Worm (Caenorhabditis elegans) whole organism, L4/young adult: Measurements from ENCODE around the gene rpl-23.

ENCODE experiments used
- W03F9.2 ChIP-seq: fragments of 150-350 bp; optimal IDR thresholded peaks from 2 replicates; lab custom pipeline; 2014; ENCODE audit warnings: missing biosample characterization, missing genetic modification characterization
- dao-5 ChIP-seq: sonication (generic microtip); optimal IDR thresholded peaks from 2 replicates; lab custom pipeline; 2016; ENCODE audit warnings: missing genotype, missing genetic modification characterization, moderate library complexity, missing compliant biosample characterization
- him-1 ChIP-seq: sonication (generic microtip); optimal IDR thresholded peaks from 2 replicates; lab custom pipeline; 2016; ENCODE audit warnings: missing genotype, missing genetic modification reagents, missing genetic modification characterization, missing compliant biosample characterization

The rpl-23 gene

ce11 chrIII:5714230-5714983 lies 8.5 kb upstream of the rpl-23 start, which contains the start of gene arf-1:
TSS of gene arf-1 (plus strand) at chrIII:5714886.
- TF ChIP-seq W03F9.2 (no peak), him-1 (no peak), dao-5 (tag; lab: Kevin White, UChicago) (no peak)

- TF ChIP-seq W03F9.2 (no peak), dao-5 (tag; lab: Kevin White, UChicago) (no peak), him-1 (no peak)
Observed at ce11 chrIII:5711881-5712643, 6.1 kb upstream of the rpl-23 start.

- TF ChIP-seq him-1 = no peak
- no peak for TF ChIP-seq W03F9.2
- TF ChIP-seq dao-5 (tag; lab: Kevin White, UChicago) = no peak
Observed at ce11 chrIII:5711242-5711641, 5.3 kb upstream of the rpl-23 start, which contains the start of gene rbm-26. TSS of gene rbm-26 (plus strand) at chrIII:5711542.

- TF ChIP-seq him-1 = no peak
- no peak for TF ChIP-seq dao-5 (tag; lab: Kevin White, UChicago)
- TF ChIP-seq W03F9.2 = no peak
Observed at ce11 chrIII:5710676-5711075, 4.7 kb upstream of the rpl-23 start.

ce11 chrIII:5710045-5710444 lies 4.1 kb upstream of the rpl-23 start, which contains the start of gene B0336.12:
TSS of gene B0336.12 (minus strand) at chrIII:5710145.
- TF ChIP-seq dao-5 (tag; lab: Kevin White, UChicago) (no peak), W03F9.2 (no peak), him-1 (no peak)

- TF ChIP-seq him-1 (no peak), W03F9.2 (no peak), dao-5 (tag; lab: Kevin White, UChicago) (no peak)
Observed at ce11 chrIII:5709224-5709623, 3.3 kb upstream of the rpl-23 start, which contains the start of gene hpo-28. TSS of gene hpo-28 (minus strand) at chrIII:5709324.

ce11 chrIII:5708024-5708423 lies 2.1 kb upstream of the rpl-23 start:
- TF ChIP-seq W03F9.2 (no peak), dao-5 (tag; lab: Kevin White, UChicago) (no peak), him-1 (no peak)

- TF ChIP-seq dao-5 (tag; lab: Kevin White, UChicago) = no peak
- no peak for TF ChIP-seq W03F9.2
- TF ChIP-seq him-1 = no peak
Observed at ce11 chrIII:5707546-5707945, 1.6 kb upstream of the rpl-23 start.

- TF ChIP-seq him-1 = no peak
- no peak for TF ChIP-seq W03F9.2
- TF ChIP-seq dao-5 (tag; lab: Kevin White, UChicago) = no peak
Observed at ce11 chrIII:5705228-5705888, 569 bp downstream of the rpl-23 start, which contains the start of gene swp-1. TSS of gene swp-1 (minus strand) at chrIII:5705525.

- TF ChIP-seq him-1 (no peak), dao-5 (tag; lab: Kevin White, UChicago) (no peak), W03F9.2 (no peak)
Observed at ce11 chrIII:5701491-5701890, 4.4 kb downstream of the rpl-23 start.

- TF ChIP-seq W03F9.2 = peak; percentile 73
- TF ChIP-seq dao-5 (tag; lab: Kevin White, UChicago) = no peak
Observed at ce11 chrIII:5697963-5698730, 7.8 kb downstream of the rpl-23 start, which contains the start of the genes lgg-3 and rgs-5. TSS of gene lgg-3 (minus strand) at chrIII:5698013. TSS of gene rgs-5 (plus strand) at chrIII:5698555.

- no peak for TF ChIP-seq W03F9.2
- TF ChIP-seq him-1 = no peak
- no peak for TF ChIP-seq dao-5 (tag; lab: Kevin White, UChicago)
Observed at ce11 chrIII:5697266-5697665, 8.7 kb downstream of the rpl-23 start, which contains the start of gene B0336.7. TSS of gene B0336.7 (minus strand) at chrIII:5697366.

ce11 chrIII:5693736-5694135 lies 12.2 kb downstream of the rpl-23 start, which contains the start of gene B0336.13:
TSS of gene B0336.13 (plus strand) at chrIII:5694036.
- TF ChIP-seq W03F9.2 = no peak
- no peak for TF ChIP-seq him-1
- TF ChIP-seq dao-5 (tag; lab: Kevin White, UChicago) = no peak
